Fruit fly (Drosophila melanogaster) whole organism, embryonic: ENCODE results near the gene CG45105.

ENCODE experiments used
- ATbp ChIP-seq: fragments of 200-800 bp; sonication (Bioruptor generic); optimal IDR thresholded peaks from 2 replicates; lab custom pipeline; 2017; ENCODE audit warnings: missing biosample characterization, mild to moderate bottlenecking, missing genetic modification characterization, missing genetic modification reagents
- Aef1 ChIP-seq: fragments of 200-800 bp; sonication (Bioruptor generic); IDR thresholded peaks from 3 replicates; pipeline ENCODE4 v1.3.6; 2022; ENCODE audit warnings: missing biosample characterization, missing genetic modification characterization
- Atf3 ChIP-seq: fragments of 200-800 bp; sonication (Bioruptor generic); optimal IDR thresholded peaks from 3 replicates; lab custom pipeline; 2016; ENCODE audit warnings: missing biosample characterization, missing genetic modification characterization
- B-H2 ChIP-seq: fragments of 200-800 bp; sonication (Bioruptor generic); optimal IDR thresholded peaks from 2 replicates; lab custom pipeline; 2018; ENCODE audit warnings: missing biosample characterization, mild to moderate bottlenecking, missing genetic modification characterization
- CG10366 ChIP-seq: fragments of 200-800 bp; sonication (Bioruptor generic); IDR thresholded peaks from 2 replicates; pipeline ENCODE4 v1.3.6; 2022; ENCODE audit warnings: missing biosample characterization, missing genetic modification characterization
- CG11093 ChIP-seq: fragments of 200-800 bp; sonication (Bioruptor generic); IDR thresholded peaks from 3 replicates; pipeline ENCODE4 v1.3.6; 2022; ENCODE audit warnings: missing biosample characterization, missing genetic modification characterization
- CG16779 ChIP-seq: fragments of 200-800 bp; sonication (Bioruptor generic); IDR thresholded peaks from 2 replicates; pipeline ENCODE4 v1.3.6; 2022; ENCODE audit warnings: missing biosample characterization, missing genetic modification characterization
- CG17361 ChIP-seq: fragments of 200-800 bp; sonication (Bioruptor generic); IDR thresholded peaks from 3 replicates; pipeline ENCODE4 v1.3.6; 2022; ENCODE audit warnings: missing biosample characterization, missing genetic modification characterization
- CG17912 ChIP-seq: fragments of 200-800 bp; sonication (Bioruptor generic); optimal IDR thresholded peaks from 2 replicates; lab custom pipeline; 2018; ENCODE audit warnings: missing biosample characterization, mild to moderate bottlenecking, missing genetic modification characterization
- CG18619 ChIP-seq: fragments of 200-800 bp; sonication (Bioruptor generic); optimal IDR thresholded peaks from 3 replicates; lab custom pipeline; 2017; ENCODE audit warnings: missing biosample characterization, mild to moderate bottlenecking, missing genetic modification characterization
- CG2120 ChIP-seq: fragments of 200-800 bp; sonication (Bioruptor generic); optimal IDR thresholded peaks from 3 replicates; lab custom pipeline; 2016; ENCODE audit warnings: missing biosample characterization, missing genetic modification characterization
- CG2202 ChIP-seq: fragments of 200-800 bp; sonication (Bioruptor generic); optimal IDR thresholded peaks from 2 replicates; lab custom pipeline; 2018; ENCODE audit warnings: missing biosample characterization, mild to moderate bottlenecking, missing genetic modification characterization
- CG32532 ChIP-seq: fragments of 200-800 bp; sonication (Bioruptor generic); IDR thresholded peaks from 2 replicates; pipeline ENCODE4 v1.3.6; 2022; ENCODE audit warnings: missing biosample characterization, missing genetic modification characterization
- CG32772 ChIP-seq: fragments of 200-800 bp; sonication (Bioruptor generic); IDR thresholded peaks from 2 replicates; pipeline ENCODE4 v1.3.6; 2022; ENCODE audit warnings: missing biosample characterization, missing genetic modification characterization
- CG33213 ChIP-seq: fragments of 200-800 bp; sonication (Bioruptor generic); optimal IDR thresholded peaks from 3 replicates; lab custom pipeline; 2016; ENCODE audit warnings: missing biosample characterization, missing genetic modification characterization
- CG4820 ChIP-seq: fragments of 200-800 bp; sonication (Bioruptor generic); optimal IDR thresholded peaks from 3 replicates; lab custom pipeline; 2016; ENCODE audit warnings: missing biosample characterization, missing genetic modification characterization
- CG5180 ChIP-seq: fragments of 200-800 bp; sonication (Bioruptor generic); optimal IDR thresholded peaks from 3 replicates; lab custom pipeline; 2017; ENCODE audit warnings: missing biosample characterization, missing genetic modification characterization, mild to moderate bottlenecking, moderate library complexity, missing genetic modification reagents
- CG6854 ChIP-seq: fragments of 200-800 bp; sonication (Bioruptor generic); optimal IDR thresholded peaks from 3 replicates; lab custom pipeline; 2017; ENCODE audit warnings: missing biosample characterization, mild to moderate bottlenecking, missing genetic modification characterization
- CG7786 ChIP-seq: fragments of 200-800 bp; sonication (Bioruptor generic); optimal IDR thresholded peaks from 2 replicates; lab custom pipeline; 2016; ENCODE audit warnings: missing biosample characterization, missing genetic modification characterization
- CG7839 ChIP-seq: fragments of 200-800 bp; sonication (Bioruptor generic); optimal IDR thresholded peaks from 3 replicates; lab custom pipeline; 2018; ENCODE audit warnings: missing biosample characterization, mild to moderate bottlenecking, missing genetic modification characterization, moderate library complexity
- CG7928 ChIP-seq: fragments of 200-800 bp; sonication (Bioruptor generic); optimal IDR thresholded peaks from 2 replicates; lab custom pipeline; 2017; ENCODE audit warnings: missing biosample characterization, mild to moderate bottlenecking, missing genetic modification characterization
- CG8944 ChIP-seq: fragments of 200-800 bp; sonication (Bioruptor generic); optimal IDR thresholded peaks from 3 replicates; lab custom pipeline; 2016; ENCODE audit warnings: missing biosample characterization, missing genetic modification characterization
- CG9437 ChIP-seq: fragments of 200-800 bp; sonication (Bioruptor generic); optimal IDR thresholded peaks from 2 replicates; lab custom pipeline; 2018; ENCODE audit warnings: missing biosample characterization, mild to moderate bottlenecking, missing genetic modification characterization
- Dip3 ChIP-seq: fragments of 200-800 bp; sonication (Bioruptor generic); optimal IDR thresholded peaks from 3 replicates; lab custom pipeline; 2016; ENCODE audit warnings: missing biosample characterization, missing genetic modification characterization
- Elba2 ChIP-seq: fragments of 200-800 bp; sonication (Bioruptor generic); optimal IDR thresholded peaks from 3 replicates; lab custom pipeline; 2016; ENCODE audit warnings: missing biosample characterization, missing genetic modification characterization
- Fer1 ChIP-seq: fragments of 200-800 bp; sonication (Bioruptor generic); optimal IDR thresholded peaks from 2 replicates; lab custom pipeline; 2017; ENCODE audit warnings: missing biosample characterization, mild to moderate bottlenecking, missing genetic modification characterization
- Hmr ChIP-seq: fragments of 200-800 bp; sonication (Bioruptor generic); optimal IDR thresholded peaks from 3 replicates; lab custom pipeline; 2017; ENCODE audit warnings: mild to moderate bottlenecking, missing biosample characterization, missing genetic modification reagents, missing genetic modification characterization
- Myb ChIP-seq: fragments of 200-800 bp; sonication (Bioruptor generic); optimal IDR thresholded peaks from 2 replicates; lab custom pipeline; 2016; ENCODE audit warnings: missing biosample characterization, missing genetic modification characterization
- Sox100B ChIP-seq: fragments of 200-800 bp; sonication (Bioruptor generic); optimal IDR thresholded peaks from 3 replicates; lab custom pipeline; 2018; ENCODE audit warnings: missing biosample characterization, mild to moderate bottlenecking, missing genetic modification characterization
- ara ChIP-seq: fragments of 200-800 bp; sonication (Bioruptor generic); IDR thresholded peaks from 2 replicates; pipeline ENCODE4 v1.3.6; 2022; ENCODE audit warnings: missing biosample characterization, missing genetic modification characterization
- bab2 ChIP-seq: fragments of 200-800 bp; sonication (Bioruptor generic); optimal IDR thresholded peaks from 2 replicates; lab custom pipeline; 2016; ENCODE audit warnings: missing biosample characterization, missing genetic modification characterization
- bcd ChIP-seq: fragments of 200-800 bp; sonication (Bioruptor generic); optimal IDR thresholded peaks from 2 replicates; lab custom pipeline; 2017; ENCODE audit warnings: missing biosample characterization, mild to moderate bottlenecking, missing genetic modification characterization
- bsh ChIP-seq, 2 experiments: fragments of 200-800 bp; sonication (Bioruptor generic); optimal IDR thresholded peaks; 2 replicates each; lab custom pipeline; 2017 to 2018; ENCODE audit warnings: mild to moderate bottlenecking in 2 of 2, missing biosample characterization in 2 of 2, missing genetic modification characterization in 2 of 2, moderate library complexity in 1 of 2
- da ChIP-seq: fragments of 200-800 bp; sonication (Bioruptor generic); optimal IDR thresholded peaks from 2 replicates; lab custom pipeline; 2016; ENCODE audit warnings: missing biosample characterization, missing genetic modification characterization
- danr ChIP-seq: fragments of 200-800 bp; sonication (Bioruptor generic); IDR thresholded peaks from 2 replicates; pipeline ENCODE4 v1.3.6; 2022; ENCODE audit warnings: missing biosample characterization, missing genetic modification characterization
- dimm ChIP-seq: fragments of 200-800 bp; sonication (Bioruptor generic); IDR thresholded peaks from 2 replicates; pipeline ENCODE4 v1.3.6; 2022; ENCODE audit warnings: missing biosample characterization, missing genetic modification characterization
- disco-r ChIP-seq: fragments of 200-800 bp; sonication (Bioruptor generic); optimal IDR thresholded peaks from 2 replicates; lab custom pipeline; 2016; ENCODE audit warnings: missing biosample characterization, missing genetic modification characterization
- fd102C ChIP-seq: fragments of 200-800 bp; sonication (Bioruptor generic); optimal IDR thresholded peaks from 2 replicates; lab custom pipeline; 2018; ENCODE audit warnings: missing biosample characterization, mild to moderate bottlenecking, missing genetic modification characterization, moderate library complexity
- fru ChIP-seq: fragments of >200 bp; optimal IDR thresholded peaks from 2 replicates; lab custom pipeline; 2017
- gem ChIP-seq: fragments of 200-800 bp; sonication (Bioruptor generic); optimal IDR thresholded peaks from 2 replicates; lab custom pipeline; 2019; ENCODE audit warnings: missing biosample characterization, mild to moderate bottlenecking, missing genetic modification characterization, moderate library complexity
- gro ChIP-seq: fragments of 200-800 bp; sonication (Bioruptor generic); optimal IDR thresholded peaks from 2 replicates; lab custom pipeline; 2016; ENCODE audit warnings: missing biosample characterization, missing genetic modification characterization
- ken ChIP-seq: fragments of 200-800 bp; sonication (Bioruptor generic); IDR thresholded peaks from 3 replicates; pipeline ENCODE4 v1.3.6; 2022; ENCODE audit warnings: missing biosample characterization, missing genetic modification characterization
- nmo ChIP-seq: fragments of 200-800 bp; sonication (Bioruptor generic); optimal IDR thresholded peaks from 2 replicates; lab custom pipeline; 2018; ENCODE audit warnings: missing biosample characterization, mild to moderate bottlenecking, missing genetic modification characterization, moderate library complexity
- odd ChIP-seq: fragments of 200-800 bp; sonication (Bioruptor generic); optimal IDR thresholded peaks from 2 replicates; lab custom pipeline; 2017; ENCODE audit warnings: missing biosample characterization, mild to moderate bottlenecking, missing genetic modification characterization
- onecut ChIP-seq: fragments of 200-800 bp; sonication (Bioruptor generic); IDR thresholded peaks from 2 replicates; pipeline ENCODE4 v1.3.6; 2022; ENCODE audit warnings: missing biosample characterization, missing genetic modification characterization
- pita ChIP-seq: fragments of 200-800 bp; sonication (Bioruptor generic); optimal IDR thresholded peaks from 2 replicates; lab custom pipeline; 2017; ENCODE audit warnings: missing biosample characterization, mild to moderate bottlenecking, missing genetic modification characterization
- pnt ChIP-seq: fragments of 200-800 bp; sonication (Bioruptor generic); optimal IDR thresholded peaks from 3 replicates; lab custom pipeline; 2016; ENCODE audit warnings: missing biosample characterization, missing genetic modification characterization
- prd ChIP-seq, 3 experiments: fragments of >200 bp in 2 of 3; fragments of 200-800 bp in 1 of 3; sonication (Bioruptor generic) in 1 of 3; optimal IDR thresholded peaks in 2 of 3; IDR thresholded peaks in 1 of 3; 2 replicates in 2 of 3; 3 replicates in 1 of 3; pipeline versions ENCODE4 v1.3.6 to Lab custom; 2017 to 2022; ENCODE audit warnings: missing biosample characterization in 1 of 3, missing genetic modification characterization in 1 of 3
- stc ChIP-seq: fragments of 200-800 bp; sonication (Bioruptor generic); IDR thresholded peaks from 2 replicates; pipeline ENCODE4 v1.3.6; 2022; ENCODE audit warnings: missing biosample characterization, missing genetic modification characterization
- stwl ChIP-seq: fragments of 200-800 bp; sonication (Bioruptor generic); optimal IDR thresholded peaks from 3 replicates; lab custom pipeline; 2018; ENCODE audit warnings: missing biosample characterization, mild to moderate bottlenecking, missing genetic modification characterization, moderate library complexity
- tin ChIP-seq: fragments of 200-800 bp; sonication (Bioruptor generic); optimal IDR thresholded peaks from 3 replicates; lab custom pipeline; 2016; ENCODE audit warnings: missing biosample characterization, missing genetic modification characterization
- zfh1 ChIP-seq: fragments of 200-800 bp; sonication (Bioruptor generic); IDR thresholded peaks from 3 replicates; pipeline ENCODE4 v1.3.6; 2022; ENCODE audit warnings: missing biosample characterization, missing genetic modification characterization

Gene CG45105

DNA sequence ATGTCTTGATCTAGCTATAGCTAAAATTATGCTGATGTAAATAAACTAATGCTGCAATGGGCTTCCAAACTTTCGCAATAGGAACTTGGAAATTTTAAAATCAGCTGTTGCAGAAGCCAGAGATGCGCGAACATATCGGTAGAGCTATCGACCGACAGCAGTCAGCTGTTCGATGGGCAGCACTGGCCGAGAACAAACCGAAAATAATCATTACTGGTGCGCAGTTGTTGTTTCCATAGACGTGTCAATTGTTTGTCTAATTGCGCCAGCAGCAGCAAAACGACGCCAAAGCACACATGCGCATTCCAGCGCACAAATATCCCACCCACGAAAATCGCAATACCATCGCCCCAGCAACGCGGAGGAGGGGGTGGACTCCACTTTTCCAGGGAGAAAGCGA, 17.1 kb upstream of the CG45105 start, which contains the start of gene Sap47 (continued):
- TF ChIP-seq CG11093 (GFP tag; lab: Robert Waterston, UW) (no peak), CG5180 (GFP tag; lab: Kevin White, UChicago) (no peak), bsh (GFP tag; optimal IDR thresholded peaks at IDR 0.05; lab: Kevin White, UChicago) (no peak), Aef1 (peak; percentile 37; the same call in 1 of the 3 replicates), gem (tag; lab: Kevin White, UChicago) (no peak), CG17912 (no peak), tin (GFP tag; lab: Kevin White, UChicago) (no peak), B-H2 (GFP tag; lab: Kevin White, UChicago) (peak; percentile 41), odd (GFP tag; lab: Kevin White, UChicago) (no peak), Dip3 (GFP tag; lab: Kevin White, UChicago) (no peak), CG16779 (GFP tag; lab: Robert Waterston, UW) (no peak; the same call in 1 of the 2 replicates), ATbp (GFP tag; lab: Kevin White, UChicago) (no peak), Fer1 (GFP tag; lab: Kevin White, UChicago) (no peak), CG32532 (GFP tag; lab: Robert Waterston, UW) (peak; percentile 10; the same call in 1 of the 2 replicates), CG32772 (GFP tag; lab: Robert Waterston, UW) (no peak), CG17361 (GFP tag; lab: Robert Waterston, UW) (no peak), CG10366 (GFP tag; lab: Robert Waterston, UW) (no peak), da (GFP tag; lab: Kevin White, UChicago) (no peak), CG4820 (GFP tag; lab: Kevin White, UChicago) (no peak), CG2202 (no peak), stc (no peak; the same call in 1 of the 2 replicates), pita (GFP tag; lab: Kevin White, UChicago) (no peak), CG7839 (tag; lab: Kevin White, UChicago) (no peak), CG7928 (no peak), fru (lab: Kevin White, UChicago) (no peak), CG33213 (GFP tag; lab: Kevin White, UChicago) (no peak), CG9437 (GFP tag; lab: Kevin White, UChicago) (no peak), bab2 (GFP tag; lab: Kevin White, UChicago) (no peak), pnt (GFP tag; lab: Kevin White, UChicago) (no peak), prd (optimal IDR thresholded peaks at IDR 0.05; lab: Kevin White, UChicago) (no peak), prd (GFP tag; IDR thresholded peaks at IDR 0.05; lab: Robert Waterston, UW) (no peak), danr (no peak), Hmr (peak; percentile 26), dimm (GFP tag; lab: Robert Waterston, UW) (no peak), CG6854 (GFP tag; lab: Kevin White, UChicago) (no peak), onecut (GFP tag; lab: Robert Waterston, UW) (peak; percentile 80), CG18619 (no peak), disco-r (no peak), Myb (GFP tag; lab: Kevin White, UChicago) (peak; percentile 43), CG7786 (GFP tag; lab: Kevin White, UChicago) (no peak), CG2120 (GFP tag; lab: Kevin White, UChicago) (no peak), Sox100B (GFP tag; lab: Kevin White, UChicago) (no peak), CG8944 (GFP tag; lab: Kevin White, UChicago) (no peak), nmo (GFP tag; lab: Kevin White, UChicago) (peak; percentile 21), gro (GFP tag; lab: Kevin White, UChicago) (no peak), ara (GFP tag; lab: Robert Waterston, UW) (no peak), stwl (peak; percentile 40), Elba2 (GFP tag; lab: Kevin White, UChicago) (peak; percentile 67), zfh1 (GFP tag; lab: Robert Waterston, UW) (no peak), Atf3 (GFP tag; lab: Kevin White, UChicago) (no peak), fd102C (GFP tag; lab: Kevin White, UChicago) (no peak), bcd (no peak), ken (GFP tag; lab: Robert Waterston, UW) (no peak)
